Worm (Caenorhabditis elegans): ENCODE results near the gene fbxb-9.

fbxb-9 gene

ce11 chrIV:11118837-11119491 lies 43.4 kb downstream of the fbxb-9 start, which contains the start of the genes imp-2 and enpl-1 (continued):
- TF ChIP-seq egl-27 (tag; optimal IDR thresholded peaks at IDR 0.05) (peak; percentile 82), nhr-77 (tag; optimal IDR thresholded peaks at IDR 0.05) (peak; percentile 62), Y55F3AM.14 (GFP tag; optimal IDR thresholded peaks at IDR 0.05) (peak; percentile 34)

- TF ChIP-seq unc-55 (GFP tag; optimal IDR thresholded peaks at IDR 0.05) (no peak), aly-2 (tag; optimal IDR thresholded peaks at IDR 0.05) (no peak), alr-1 (tag; optimal IDR thresholded peaks at IDR 0.05) (no peak), nhr-23 (tag; optimal IDR thresholded peaks at IDR 0.05) (no peak), C34F6.9 (tag; optimal IDR thresholded peaks at IDR 0.05) (no peak), nhr-6 (tag; optimal IDR thresholded peaks at IDR 0.05) (no peak), elt-1 (tag; optimal IDR thresholded peaks at IDR 0.05) (no peak), nhr-10 (tag; optimal IDR thresholded peaks at IDR 0.05) (no peak), mdl-1 (tag; optimal IDR thresholded peaks at IDR 0.05) (no peak), crh-2 (tag; optimal IDR thresholded peaks at IDR 0.05) (no peak), egl-27 (tag; optimal IDR thresholded peaks at IDR 0.05) (no peak), snpc-4 (tag; optimal IDR thresholded peaks at IDR 0.05) (no peak), F13H6.1 (tag; optimal IDR thresholded peaks at IDR 0.05) (no peak), ztf-11 (tag; optimal IDR thresholded peaks at IDR 0.05) (no peak), mab-5 (tag; optimal IDR thresholded peaks at IDR 0.05) (no peak), lin-39 (tag; optimal IDR thresholded peaks at IDR 0.05) (no peak), lin-11 (tag; optimal IDR thresholded peaks at IDR 0.05) (no peak), dmd-4 (tag; optimal IDR thresholded peaks at IDR 0.05) (no peak), ceh-16 (tag; optimal IDR thresholded peaks at IDR 0.05) (no peak)
Measured at ce11 chrIV:11112641-11113040, 49.7 kb downstream of the fbxb-9 start, which contains the start of gene clc-9. TSS of gene clc-9 (plus strand) at chrIV:11112941.

- TF ChIP-seq nhr-11 (tag; optimal IDR thresholded peaks at IDR 0.05) (no peak), nhr-129 (tag; optimal IDR thresholded peaks at IDR 0.05) (peak; percentile 44), egl-27 (tag; optimal IDR thresholded peaks at IDR 0.05) (no peak), blmp-1 (tag; optimal IDR thresholded peaks at IDR 0.05; ENCODE audit: insufficient read depth) (no peak), sem-4 (tag; optimal IDR thresholded peaks at IDR 0.05) (no peak), skn-1 (tag; optimal IDR thresholded peaks at IDR 0.05) (no peak), lsy-2 (tag; optimal IDR thresholded peaks at IDR 0.05) (peak in 1 of 2 experiments; percentile 21), nhr-237 (tag; optimal IDR thresholded peaks at IDR 0.05) (no peak), ceh-16 (tag; optimal IDR thresholded peaks at IDR 0.05) (no peak), F13H6.1 (tag; optimal IDR thresholded peaks at IDR 0.05) (no peak), snpc-4 (tag; optimal IDR thresholded peaks at IDR 0.05) (no peak), sma-3 (GFP tag; optimal IDR thresholded peaks at IDR 0.05) (no peak), crh-2 (tag; optimal IDR thresholded peaks at IDR 0.05) (peak; percentile 49), unc-55 (GFP tag; optimal IDR thresholded peaks at IDR 0.05) (no peak), ceh-82 (tag; optimal IDR thresholded peaks at IDR 0.05) (no peak), mdl-1 (tag; optimal IDR thresholded peaks at IDR 0.05) (no peak), lin-39 (tag; optimal IDR thresholded peaks at IDR 0.05) (no peak), lin-13 (GFP tag; optimal IDR thresholded peaks at IDR 0.05) (no peak), mbf-1 (tag; optimal IDR thresholded peaks at IDR 0.05) (no peak), nhr-25 (tag; optimal IDR thresholded peaks at IDR 0.05) (no peak)
Measured at ce11 chrIV:11111898-11112297, 50.5 kb downstream of the fbxb-9 start.
